Fruit fly (Drosophila melanogaster) S2 (cell line): ENCODE measurements around the gene Vps52.

Source experiments
- CG8478 ChIP-seq: fragments of >200 bp; optimal IDR thresholded peaks from 2 replicates; lab custom pipeline; 2018
- CTCF ChIP-seq, 2 experiments: fragments of >200 bp; optimal IDR thresholded peaks; 2 replicates each; lab custom pipeline; 2018

dm6 chr2L:5558809-5559392 lies 35.2 kb upstream of the Vps52 start, which contains the start of gene GluRIIB:
- TF ChIP-seq CG8478 (lab: Kevin White, UChicago) (no peak), CTCF (optimal IDR thresholded peaks at IDR 0.05; lab: Kevin White, UChicago) (no peak)
